Worm (Caenorhabditis elegans): ENCODE results near the gene C08F11.17.

The C08F11.17 gene

ce11 chrIV:13650238-13650637 lies at the start of gene C08F11.17:
TSS of gene C08F11.17 (minus strand) at chrIV:13650338.
- no peak for TF ChIP-seq unc-62 (GFP tag; optimal IDR thresholded peaks at IDR 0.05)

- TF ChIP-seq unc-62 (GFP tag; optimal IDR thresholded peaks at IDR 0.05) = no peak
These were observed 49.2 kb upstream of the C08F11.17 start for ce11 chrIV:13699384-13699788.

- TF ChIP-seq unc-62 (GFP tag; optimal IDR thresholded peaks at IDR 0.05) = no peak
These were observed 48.5 kb upstream of the C08F11.17 start, which contains the start of gene T23G4.127 for ce11 chrIV:13698603-13699002. TSS of gene T23G4.127 (minus strand) at chrIV:13698703.

ce11 chrIV:13696900-13697299 lies 46.8 kb upstream of the C08F11.17 start:
- TF ChIP-seq unc-62 (GFP tag; optimal IDR thresholded peaks at IDR 0.05) = no peak

ce11 chrIV:13695720-13696364 lies 45.7 kb upstream of the C08F11.17 start:
- peak; percentile 27 for TF ChIP-seq unc-62 (GFP tag; optimal IDR thresholded peaks at IDR 0.05)

ce11 chrIV:13695302-13695701 lies 45.2 kb upstream of the C08F11.17 start:
- no peak for TF ChIP-seq unc-62 (GFP tag; optimal IDR thresholded peaks at IDR 0.05)

ce11 chrIV:13694600-13694999 lies 44.5 kb upstream of the C08F11.17 start:
- no peak for TF ChIP-seq unc-62 (GFP tag; optimal IDR thresholded peaks at IDR 0.05)

- no peak for TF ChIP-seq unc-62 (GFP tag; optimal IDR thresholded peaks at IDR 0.05)
These were observed 43.8 kb upstream of the C08F11.17 start for ce11 chrIV:13693976-13694375.

- no peak for TF ChIP-seq unc-62 (GFP tag; optimal IDR thresholded peaks at IDR 0.05)
These were observed 42.4 kb upstream of the C08F11.17 start for ce11 chrIV:13692522-13692921.

ce11 chrIV:13689302-13689880 lies 39.3 kb upstream of the C08F11.17 start, which contains the start of gene T23G4.2:
TSS of gene T23G4.2 (minus strand) at chrIV:13689556.
- TF ChIP-seq unc-62 (GFP tag; optimal IDR thresholded peaks at IDR 0.05) = no peak

- TF ChIP-seq unc-62 (GFP tag; optimal IDR thresholded peaks at IDR 0.05) = no peak
These were observed 37.5 kb upstream of the C08F11.17 start for ce11 chrIV:13687631-13688030.

ce11 chrIV:13686965-13687425 lies 36.9 kb upstream of the C08F11.17 start, which contains the start of gene nyn-1:
TSS of gene nyn-1 (minus strand) at chrIV:13687015.
- no peak for TF ChIP-seq unc-62 (GFP tag; optimal IDR thresholded peaks at IDR 0.05)

- TF ChIP-seq unc-62 (GFP tag; optimal IDR thresholded peaks at IDR 0.05) = no peak
These were observed 34.7 kb upstream of the C08F11.17 start for ce11 chrIV:13684827-13685226.

ce11 chrIV:13682733-13683132 lies 32.6 kb upstream of the C08F11.17 start:
- no peak for TF ChIP-seq unc-62 (GFP tag; optimal IDR thresholded peaks at IDR 0.05)

ce11 chrIV:13679495-13679894 lies 29.4 kb upstream of the C08F11.17 start:
- no peak for TF ChIP-seq unc-62 (GFP tag; optimal IDR thresholded peaks at IDR 0.05)

ce11 chrIV:13678649-13679048 lies 28.5 kb upstream of the C08F11.17 start, which contains the start of gene srlf-26:
TSS of gene srlf-26 (plus strand) at chrIV:13678949.
- TF ChIP-seq unc-62 (GFP tag; optimal IDR thresholded peaks at IDR 0.05) = no peak

- TF ChIP-seq unc-62 (GFP tag; optimal IDR thresholded peaks at IDR 0.05) = no peak
These were observed 23.4 kb upstream of the C08F11.17 start, which contains the start of gene oac-48 for ce11 chrIV:13673504-13673903. TSS of gene oac-48 (plus strand) at chrIV:13673804.
